Worm (Caenorhabditis elegans) whole organism, L1 larva: ENCODE measurements around the gene nhr-19.

ENCODE experiments used
- C04F5.9 ChIP-seq: sonication (generic microtip); optimal IDR thresholded peaks from 2 replicates; lab custom pipeline; 2016; ENCODE audit warnings: missing genetic modification characterization, missing compliant biosample characterization
- C16A3.4 ChIP-seq: fragments of 150-350 bp; optimal IDR thresholded peaks from 2 replicates; lab custom pipeline; 2014; ENCODE audit warnings: missing biosample characterization, missing genetic modification characterization
- C34B4.2 ChIP-seq: sonication (generic microtip); optimal IDR thresholded peaks from 2 replicates; lab custom pipeline; 2017; ENCODE audit warnings: mild to moderate bottlenecking, missing genetic modification characterization, missing compliant biosample characterization
- alr-1 ChIP-seq: fragments of 200-800 bp; sonication (Bioruptor generic); optimal IDR thresholded peaks from 2 replicates; lab custom pipeline; 2018; ENCODE audit warnings: borderline replicate concordance, mild to moderate bottlenecking, missing genetic modification characterization, missing compliant biosample characterization
- ceh-63 ChIP-seq: fragments of 200-800 bp; sonication (Bioruptor generic); optimal IDR thresholded peaks from 2 replicates; lab custom pipeline; 2018; ENCODE audit warnings: mild to moderate bottlenecking, missing genetic modification characterization, missing compliant biosample characterization
- ceh-82 ChIP-seq, 3 experiments: fragments of 150-350 bp in 1 of 3; sonication (generic microtip) in 2 of 3; optimal IDR thresholded peaks; 2 replicates each; lab custom pipeline; 2014 to 2017; ENCODE audit warnings: missing biosample characterization in 3 of 3, missing genetic modification characterization in 3 of 3
- ceh-90 ChIP-seq: sonication (generic microtip); optimal IDR thresholded peaks from 2 replicates; lab custom pipeline; 2016; ENCODE audit warnings: missing genetic modification characterization, missing compliant biosample characterization
- ces-1 ChIP-seq: fragments of 150-350 bp; optimal IDR thresholded peaks from 2 replicates; lab custom pipeline; 2014; ENCODE audit warnings: missing biosample characterization, missing genetic modification reagents, missing genetic modification characterization
- dpl-1 ChIP-seq, 3 experiments: fragments of 150-350 bp in 2 of 3; sonication (generic microtip) in 1 of 3; optimal IDR thresholded peaks; 2 replicates each; lab custom pipeline; 2014 to 2017; ENCODE audit warnings: missing biosample characterization in 3 of 3, missing genetic modification characterization in 3 of 3, missing genetic modification reagents in 3 of 3
- dsc-1 ChIP-seq: sonication (generic microtip); optimal IDR thresholded peaks from 2 replicates; lab custom pipeline; 2016; ENCODE audit warnings: mild to moderate bottlenecking, missing genetic modification characterization, missing compliant biosample characterization
- efl-1 ChIP-seq, 4 experiments: fragments of 150-350 bp; optimal IDR thresholded peaks in 3 of 4; peaks in 1 of 4; 1 replicate in 1 of 4; 2 replicates in 3 of 4; lab custom pipeline; 2014; ENCODE audit warnings: missing biosample characterization in 2 of 4, missing genetic modification characterization in 2 of 4, missing genetic modification reagents in 2 of 4
- elt-2 ChIP-seq: sonication (generic microtip); optimal IDR thresholded peaks from 2 replicates; lab custom pipeline; 2016; ENCODE audit warnings: missing genetic modification characterization, mild to moderate bottlenecking, inconsistent platforms, missing compliant biosample characterization, missing genetic modification reagents
- elt-3 ChIP-seq, 6 experiments: fragments of 150-350 bp in 1 of 6; sonication (generic microtip); optimal IDR thresholded peaks; 2 replicates each; lab custom pipeline; 2017 to 2018; ENCODE audit warnings: missing biosample characterization in 6 of 6, missing genetic modification characterization in 6 of 6, inconsistent platforms in 1 of 6
- fkh-10 ChIP-seq: sonication (generic microtip); optimal IDR thresholded peaks from 2 replicates; lab custom pipeline; 2017; ENCODE audit warnings: missing biosample characterization, missing genetic modification reagents, missing genetic modification characterization
- fkh-4 ChIP-seq: sonication (generic microtip); optimal IDR thresholded peaks from 2 replicates; lab custom pipeline; 2016; ENCODE audit warnings: missing compliant biosample characterization, missing genetic modification characterization, borderline replicate concordance
- hlh-17 ChIP-seq: fragments of 200-800 bp; sonication (Bioruptor generic); optimal IDR thresholded peaks from 2 replicates; lab custom pipeline; 2018; ENCODE audit warnings: missing genetic modification characterization, mild to moderate bottlenecking, missing compliant biosample characterization, moderate library complexity, borderline replicate concordance
- lin-13 ChIP-seq: fragments of 150-350 bp; optimal IDR thresholded peaks from 2 replicates; lab custom pipeline; 2014; ENCODE audit warnings: missing biosample characterization, missing genetic modification reagents, missing genetic modification characterization
- lin-14 ChIP-seq: fragments of 200-800 bp; sonication (Bioruptor generic); optimal IDR thresholded peaks from 2 replicates; lab custom pipeline; 2018; ENCODE audit warnings: mild to moderate bottlenecking, missing genetic modification characterization, moderate library complexity, missing compliant biosample characterization
- lin-15B ChIP-seq: fragments of 150-350 bp; sonication (generic microtip); optimal IDR thresholded peaks from 3 replicates; lab custom pipeline; 2014; ENCODE audit warnings: missing biosample characterization, missing genetic modification characterization
- lin-35 ChIP-seq, 2 experiments: fragments of 150-350 bp; optimal IDR thresholded peaks; 2 replicates each; lab custom pipeline; 2014; ENCODE audit warnings: missing biosample characterization in 2 of 2, missing genetic modification characterization in 2 of 2, missing genetic modification reagents in 2 of 2
- lin-39 ChIP-seq: fragments of 150-350 bp; optimal IDR thresholded peaks from 2 replicates; lab custom pipeline; 2014; ENCODE audit warnings: missing biosample characterization, missing genetic modification reagents, missing genetic modification characterization
- mef-2 ChIP-seq: fragments of 150-350 bp; optimal IDR thresholded peaks from 2 replicates; lab custom pipeline; 2014; ENCODE audit warnings: missing biosample characterization, missing genetic modification characterization
- nhr-11 ChIP-seq: fragments of 150-350 bp; optimal IDR thresholded peaks from 2 replicates; lab custom pipeline; 2014; ENCODE audit warnings: missing biosample characterization, missing genetic modification characterization
- nhr-12 ChIP-seq: sonication (generic microtip); optimal IDR thresholded peaks from 2 replicates; lab custom pipeline; 2017; ENCODE audit warnings: missing biosample characterization, missing genetic modification characterization
- nhr-19 ChIP-seq: fragments of 200-800 bp; sonication (Bioruptor generic); conservative IDR thresholded peaks from 2 replicates; pipeline ENCODE4 v1.3.6; 2022; ENCODE audit warnings: missing genetic modification characterization, missing compliant biosample characterization
- nhr-20 ChIP-seq: sonication (generic microtip); optimal IDR thresholded peaks from 2 replicates; lab custom pipeline; 2016; ENCODE audit warnings: mild to moderate bottlenecking, missing genetic modification characterization, missing compliant biosample characterization
- nhr-237 ChIP-seq: fragments of 150-350 bp; optimal IDR thresholded peaks from 2 replicates; lab custom pipeline; 2014; ENCODE audit warnings: missing biosample characterization, missing genetic modification characterization
- nhr-28 ChIP-seq: fragments of 150-350 bp; optimal IDR thresholded peaks from 2 replicates; lab custom pipeline; 2014; ENCODE audit warnings: missing biosample characterization, missing genetic modification characterization
- nhr-71 ChIP-seq: sonication (generic microtip); optimal IDR thresholded peaks from 2 replicates; lab custom pipeline; 2016; ENCODE audit warnings: mild to moderate bottlenecking, missing genetic modification characterization, moderate library complexity, missing compliant biosample characterization
- nhr-84 ChIP-seq: sonication (generic microtip); optimal IDR thresholded peaks from 2 replicates; lab custom pipeline; 2017; ENCODE audit warnings: missing biosample characterization, missing genetic modification characterization
- pag-3 ChIP-seq: sonication (generic microtip); optimal IDR thresholded peaks from 2 replicates; lab custom pipeline; 2017; ENCODE audit warnings: missing genetic modification characterization, mild to moderate bottlenecking, missing compliant biosample characterization, antibody characterized with exemption, borderline replicate concordance; ENCODE audit not compliant: insufficient read depth
- pax-3 ChIP-seq: fragments of 200-800 bp; sonication (Bioruptor generic); optimal IDR thresholded peaks from 2 replicates; lab custom pipeline; 2018; ENCODE audit warnings: mild to moderate bottlenecking, missing genetic modification characterization, moderate library complexity, missing compliant biosample characterization
- pqm-1 ChIP-seq: sonication (generic microtip); optimal IDR thresholded peaks from 3 replicates; lab custom pipeline; 2017; ENCODE audit warnings: missing biosample characterization, missing genetic modification characterization
- rnt-1 ChIP-seq: sonication (generic microtip); optimal IDR thresholded peaks from 2 replicates; lab custom pipeline; 2016; ENCODE audit warnings: mild to moderate bottlenecking, missing genetic modification characterization, moderate library complexity, missing compliant biosample characterization
- skn-1 ChIP-seq: fragments of 150-350 bp; optimal IDR thresholded peaks from 2 replicates; lab custom pipeline; 2014; ENCODE audit warnings: missing biosample characterization, missing genetic modification characterization
- snpc-4 ChIP-seq: fragments of 150-350 bp; optimal IDR thresholded peaks from 2 replicates; lab custom pipeline; 2014; ENCODE audit warnings: missing biosample characterization, missing genetic modification characterization
- snu-23 ChIP-seq: sonication (generic microtip); optimal IDR thresholded peaks from 2 replicates; lab custom pipeline; 2016; ENCODE audit warnings: missing genetic modification characterization, missing compliant biosample characterization
- sox-4 ChIP-seq: sonication (generic microtip); optimal IDR thresholded peaks from 2 replicates; lab custom pipeline; 2016; ENCODE audit warnings: missing genetic modification characterization, missing compliant biosample characterization
- sptf-1 ChIP-seq: fragments of 150-350 bp; optimal IDR thresholded peaks from 2 replicates; lab custom pipeline; 2014; ENCODE audit warnings: missing biosample characterization, missing genetic modification characterization
- sup-37 ChIP-seq: fragments of 200-800 bp; sonication (Bioruptor generic); optimal IDR thresholded peaks from 2 replicates; lab custom pipeline; 2018; ENCODE audit warnings: mild to moderate bottlenecking, missing genetic modification characterization, missing compliant biosample characterization
- swsn-7 ChIP-seq: sonication (generic microtip); optimal IDR thresholded peaks from 2 replicates; lab custom pipeline; 2016; ENCODE audit warnings: missing genetic modification characterization, missing compliant biosample characterization
- tbx-2 ChIP-seq: sonication (generic microtip); optimal IDR thresholded peaks from 2 replicates; lab custom pipeline; 2016; ENCODE audit warnings: missing genetic modification characterization, missing compliant biosample characterization
- unc-62 ChIP-seq: fragments of 150-350 bp; optimal IDR thresholded peaks from 2 replicates; lab custom pipeline; 2014; ENCODE audit warnings: missing biosample characterization, missing genetic modification reagents, missing genetic modification characterization
- unc-86 ChIP-seq: sonication (generic microtip); optimal IDR thresholded peaks from 2 replicates; lab custom pipeline; 2016; ENCODE audit warnings: missing genetic modification characterization, missing compliant biosample characterization
- unc-98 ChIP-seq: fragments of 200-800 bp; sonication (Bioruptor generic); IDR thresholded peaks from 2 replicates; pipeline ENCODE4 v1.3.6; 2022; ENCODE audit warnings: missing genetic modification characterization, missing compliant biosample characterization
- zip-4 ChIP-seq: fragments of 200-800 bp; sonication (Bioruptor generic); optimal IDR thresholded peaks from 2 replicates; lab custom pipeline; 2018; ENCODE audit warnings: mild to moderate bottlenecking, missing genetic modification characterization, moderate library complexity, missing compliant biosample characterization
- ztf-11 ChIP-seq, 2 experiments: sonication (generic microtip); optimal IDR thresholded peaks; 2 replicates each; lab custom pipeline; 2016 to 2017; ENCODE audit warnings: missing genetic modification characterization in 2 of 2, missing biosample characterization in 1 of 2, missing compliant biosample characterization in 1 of 2
- ztf-4 ChIP-seq: fragments of 150-350 bp; optimal IDR thresholded peaks from 2 replicates; lab custom pipeline; 2014; ENCODE audit warnings: missing biosample characterization, missing genetic modification characterization

Gene nhr-19

ce11 chrII:9601069-9601468 lies 4.3 kb downstream of the nhr-19 start (continued):
- TF ChIP-seq hlh-17 (GFP tag; lab: Kevin White, UChicago) (no peak), sox-4 (tag; lab: Kevin White, UChicago) (no peak), pqm-1 (tag; lab: Kevin White, UChicago) (no peak), C34B4.2 (no peak), alr-1 (no peak), ztf-11 (tag; optimal IDR thresholded peaks at IDR 0.05; lab: Kevin White, UChicago) (no peak), nhr-84 (no peak), fkh-10 (GFP tag; lab: Kevin White, UChicago) (no peak), unc-62 (GFP tag; lab: Kevin White, UChicago) (no peak), nhr-71 (tag; lab: Kevin White, UChicago) (peak; percentile 93), pag-3 (tag; lab: Kevin White, UChicago) (no peak), unc-86 (tag; lab: Kevin White, UChicago) (no peak), pax-3 (tag; lab: Kevin White, UChicago) (no peak), nhr-12 (tag; lab: Kevin White, UChicago) (no peak), mef-2 (tag; lab: Kevin White, UChicago) (peak; percentile 27), nhr-20 (tag; lab: Kevin White, UChicago) (peak; percentile 96), lin-39 (peak; percentile 70), elt-3 (tag; optimal IDR thresholded peaks at IDR 0.05; lab: Kevin White, UChicago) (peak in 3 of 6 experiments; percentile 38 to 96 (median 89)), ceh-82 (tag; optimal IDR thresholded peaks at IDR 0.05; lab: Kevin White, UChicago) (no peak), zip-4 (peak; percentile 7), sup-37 (GFP tag; lab: Kevin White, UChicago) (peak; percentile 37), lin-15B (no peak), skn-1 (tag; lab: Kevin White, UChicago) (no peak), nhr-237 (tag; lab: Kevin White, UChicago) (no peak), nhr-19 (GFP tag; lab: Robert Waterston, UW) (peak; percentile 94), ces-1 (GFP tag; lab: Kevin White, UChicago) (no peak), ceh-90 (tag; lab: Kevin White, UChicago) (no peak), dpl-1 (GFP tag; optimal IDR thresholded peaks at IDR 0.05; lab: Kevin White, UChicago) (peak; percentile 24 to 54 (median 39)), sptf-1 (tag; lab: Kevin White, UChicago) (no peak), lin-13 (GFP tag; lab: Kevin White, UChicago) (peak; percentile 65)

ce11 chrII:9600022-9600722 lies 5.2 kb downstream of the nhr-19 start:
- TF ChIP-seq ztf-4 (tag; lab: Kevin White, UChicago) (peak; percentile 36), elt-3 (tag; optimal IDR thresholded peaks at IDR 0.05; lab: Kevin White, UChicago) (no peak), tbx-2 (tag; lab: Kevin White, UChicago) (no peak), snu-23 (GFP tag; lab: Kevin White, UChicago) (peak; percentile 9), nhr-84 (no peak), ces-1 (GFP tag; lab: Kevin White, UChicago) (no peak), lin-35 (GFP tag; optimal IDR thresholded peaks at IDR 0.05; lab: Kevin White, UChicago) (peak in 1 of 2 experiments; percentile 11), nhr-28 (no peak), nhr-20 (tag; lab: Kevin White, UChicago) (no peak), rnt-1 (tag; lab: Kevin White, UChicago) (peak; percentile 59), C04F5.9 (tag; lab: Kevin White, UChicago) (no peak), alr-1 (no peak), lin-14 (GFP tag; lab: Kevin White, UChicago) (peak; percentile 25), swsn-7 (tag; lab: Kevin White, UChicago) (no peak), efl-1 (optimal IDR thresholded peaks at IDR 0.05; lab: Kevin White, UChicago) (no peak), efl-1 (GFP tag; optimal IDR thresholded peaks at IDR 0.05 in 1 of 2; lab: Kevin White, UChicago) (peak in 1 of 2 experiments; percentile 37), unc-98 (no peak), ceh-63 (GFP tag; lab: Kevin White, UChicago) (no peak), lin-15B (no peak), fkh-4 (tag; lab: Kevin White, UChicago) (no peak), nhr-71 (tag; lab: Kevin White, UChicago) (peak; percentile 46), fkh-10 (GFP tag; lab: Kevin White, UChicago) (no peak), nhr-11 (tag; lab: Kevin White, UChicago) (peak; percentile 46), lin-39 (peak; percentile 36), nhr-19 (GFP tag; lab: Robert Waterston, UW) (peak; percentile 35), dsc-1 (tag; lab: Kevin White, UChicago) (no peak), snpc-4 (tag; lab: Kevin White, UChicago) (no peak), elt-2 (peak; percentile 43), C16A3.4 (no peak)
